Worm (Caenorhabditis elegans): ENCODE data around the gene E02H4.4.

The E02H4.4 gene

ce11 chrX:14255973-14256372, 1.8 kb upstream of the E02H4.4 start, which contains the start of gene E02H4.7:
TSS of gene E02H4.7 (plus strand) at chrX:14256273.
- TF ChIP-seq tab-1 (GFP tag; IDR thresholded peaks at IDR 0.05) (no peak), ztf-23 (GFP tag; IDR thresholded peaks at IDR 0.05) (no peak), T22C8.4 (GFP tag; IDR thresholded peaks at IDR 0.05) (no peak), flt-1 (GFP tag; IDR thresholded peaks at IDR 0.05) (no peak), ztf-29 (GFP tag; IDR thresholded peaks at IDR 0.05) (no peak), ref-1 (GFP tag; conservative IDR thresholded peaks at IDR 0.05) (no peak), cog-1 (tag; optimal IDR thresholded peaks at IDR 0.05) (no peak), klf-2 (GFP tag; conservative IDR thresholded peaks at IDR 0.05) (no peak), med-1 (GFP tag; optimal IDR thresholded peaks at IDR 0.05; ENCODE audit: insufficient read depth) (no peak)

ce11 chrX:14263473-14263872, 5.7 kb downstream of the E02H4.4 start, which contains the start of gene E02H4.8:
TSS of gene E02H4.8 (minus strand) at chrX:14263573.
- TF ChIP-seq ztf-23 (GFP tag; IDR thresholded peaks at IDR 0.05): no peak
- TF ChIP-seq med-1 (GFP tag; optimal IDR thresholded peaks at IDR 0.05; ENCODE audit: insufficient read depth): no peak
- TF ChIP-seq cog-1 (tag; optimal IDR thresholded peaks at IDR 0.05): no peak
- no peak for TF ChIP-seq tab-1 (GFP tag; IDR thresholded peaks at IDR 0.05)
- TF ChIP-seq flt-1 (GFP tag; IDR thresholded peaks at IDR 0.05): no peak
- no peak for TF ChIP-seq T22C8.4 (GFP tag; IDR thresholded peaks at IDR 0.05)
- TF ChIP-seq klf-2 (GFP tag; conservative IDR thresholded peaks at IDR 0.05): no peak
- no peak for TF ChIP-seq ztf-29 (GFP tag; IDR thresholded peaks at IDR 0.05)
- no peak for TF ChIP-seq ref-1 (GFP tag; conservative IDR thresholded peaks at IDR 0.05)

- TF ChIP-seq flt-1 (GFP tag; IDR thresholded peaks at IDR 0.05): no peak
- no peak for TF ChIP-seq tab-1 (GFP tag; IDR thresholded peaks at IDR 0.05)
Observed at ce11 chrX:14267170-14267569, 9.4 kb downstream of the E02H4.4 start.

- no peak for TF ChIP-seq med-1 (GFP tag; optimal IDR thresholded peaks at IDR 0.05; ENCODE audit: insufficient read depth)
- no peak for TF ChIP-seq ztf-23 (GFP tag; IDR thresholded peaks at IDR 0.05)
- no peak for TF ChIP-seq tab-1 (GFP tag; IDR thresholded peaks at IDR 0.05)
- TF ChIP-seq flt-1 (GFP tag; IDR thresholded peaks at IDR 0.05): no peak
- TF ChIP-seq T22C8.4 (GFP tag; IDR thresholded peaks at IDR 0.05): no peak
- no peak for TF ChIP-seq ztf-29 (GFP tag; IDR thresholded peaks at IDR 0.05)
- TF ChIP-seq klf-2 (GFP tag; conservative IDR thresholded peaks at IDR 0.05): no peak
- TF ChIP-seq ref-1 (GFP tag; conservative IDR thresholded peaks at IDR 0.05): no peak
- TF ChIP-seq cog-1 (tag; optimal IDR thresholded peaks at IDR 0.05): no peak
Observed at ce11 chrX:14267781-14268180, 10.0 kb downstream of the E02H4.4 start, which contains the start of gene del-1. TSS of gene del-1 (plus strand) at chrX:14268081.

- TF ChIP-seq cog-1 (tag; optimal IDR thresholded peaks at IDR 0.05) (no peak), ref-1 (GFP tag; conservative IDR thresholded peaks at IDR 0.05) (no peak), med-1 (GFP tag; optimal IDR thresholded peaks at IDR 0.05; ENCODE audit: insufficient read depth) (no peak), T22C8.4 (GFP tag; IDR thresholded peaks at IDR 0.05) (no peak), flt-1 (GFP tag; IDR thresholded peaks at IDR 0.05) (no peak), tab-1 (GFP tag; IDR thresholded peaks at IDR 0.05) (no peak), ztf-29 (GFP tag; IDR thresholded peaks at IDR 0.05) (no peak), ztf-23 (GFP tag; IDR thresholded peaks at IDR 0.05) (no peak)
Observed at ce11 chrX:14281526-14281925, 23.8 kb downstream of the E02H4.4 start, which contains the start of gene E02H4.2. TSS of gene E02H4.2 (minus strand) at chrX:14281626.

- TF ChIP-seq med-1 (GFP tag; optimal IDR thresholded peaks at IDR 0.05; ENCODE audit: insufficient read depth) (no peak), klf-2 (GFP tag; conservative IDR thresholded peaks at IDR 0.05) (no peak), ref-1 (GFP tag; conservative IDR thresholded peaks at IDR 0.05) (no peak), cog-1 (tag; optimal IDR thresholded peaks at IDR 0.05) (no peak), flt-1 (GFP tag; IDR thresholded peaks at IDR 0.05) (no peak), ztf-23 (GFP tag; IDR thresholded peaks at IDR 0.05) (no peak), ztf-29 (GFP tag; IDR thresholded peaks at IDR 0.05) (no peak), T22C8.4 (GFP tag; IDR thresholded peaks at IDR 0.05) (no peak), tab-1 (GFP tag; IDR thresholded peaks at IDR 0.05) (no peak)
Observed at ce11 chrX:14287888-14288287, 30.1 kb downstream of the E02H4.4 start.

- TF ChIP-seq ztf-29 (GFP tag; IDR thresholded peaks at IDR 0.05): no peak
- no peak for TF ChIP-seq tab-1 (GFP tag; IDR thresholded peaks at IDR 0.05)
- no peak for TF ChIP-seq flt-1 (GFP tag; IDR thresholded peaks at IDR 0.05)
- TF ChIP-seq med-1 (GFP tag; optimal IDR thresholded peaks at IDR 0.05; ENCODE audit: insufficient read depth): no peak
- TF ChIP-seq ref-1 (GFP tag; conservative IDR thresholded peaks at IDR 0.05): no peak
- TF ChIP-seq klf-2 (GFP tag; conservative IDR thresholded peaks at IDR 0.05): no peak
- no peak for TF ChIP-seq ztf-23 (GFP tag; IDR thresholded peaks at IDR 0.05)
Observed at ce11 chrX:14289993-14290392, 32.2 kb downstream of the E02H4.4 start.

- TF ChIP-seq tab-1 (GFP tag; IDR thresholded peaks at IDR 0.05) (no peak), T22C8.4 (GFP tag; IDR thresholded peaks at IDR 0.05) (no peak), ztf-23 (GFP tag; IDR thresholded peaks at IDR 0.05) (no peak), flt-1 (GFP tag; IDR thresholded peaks at IDR 0.05) (no peak), med-1 (GFP tag; optimal IDR thresholded peaks at IDR 0.05; ENCODE audit: insufficient read depth) (no peak), ref-1 (GFP tag; conservative IDR thresholded peaks at IDR 0.05) (no peak), klf-2 (GFP tag; conservative IDR thresholded peaks at IDR 0.05) (no peak), ztf-29 (GFP tag; IDR thresholded peaks at IDR 0.05) (no peak), cog-1 (tag; optimal IDR thresholded peaks at IDR 0.05) (no peak)
Observed at ce11 chrX:14292632-14293031, 34.9 kb downstream of the E02H4.4 start.

ce11 chrX:14296559-14296958, 38.8 kb downstream of the E02H4.4 start, which contains the start of gene madd-3:
TSS of gene madd-3 (minus strand) at chrX:14296659.
- no peak for TF ChIP-seq klf-2 (GFP tag; conservative IDR thresholded peaks at IDR 0.05)
- TF ChIP-seq ztf-23 (GFP tag; IDR thresholded peaks at IDR 0.05): no peak
- TF ChIP-seq tab-1 (GFP tag; IDR thresholded peaks at IDR 0.05): no peak
- no peak for TF ChIP-seq ref-1 (GFP tag; conservative IDR thresholded peaks at IDR 0.05)
- no peak for TF ChIP-seq T22C8.4 (GFP tag; IDR thresholded peaks at IDR 0.05)
- TF ChIP-seq flt-1 (GFP tag; IDR thresholded peaks at IDR 0.05): no peak
- no peak for TF ChIP-seq ztf-29 (GFP tag; IDR thresholded peaks at IDR 0.05)
- no peak for TF ChIP-seq med-1 (GFP tag; optimal IDR thresholded peaks at IDR 0.05; ENCODE audit: insufficient read depth)
- TF ChIP-seq cog-1 (tag; optimal IDR thresholded peaks at IDR 0.05): no peak

ce11 chrX:14297209-14297608, 39.4 kb downstream of the E02H4.4 start:
- TF ChIP-seq ztf-29 (GFP tag; IDR thresholded peaks at IDR 0.05): no peak
- TF ChIP-seq med-1 (GFP tag; optimal IDR thresholded peaks at IDR 0.05; ENCODE audit: insufficient read depth): no peak
- TF ChIP-seq cog-1 (tag; optimal IDR thresholded peaks at IDR 0.05): peak; percentile 24
- TF ChIP-seq tab-1 (GFP tag; IDR thresholded peaks at IDR 0.05): no peak
- peak; percentile 82 for TF ChIP-seq flt-1 (GFP tag; IDR thresholded peaks at IDR 0.05)
- TF ChIP-seq klf-2 (GFP tag; conservative IDR thresholded peaks at IDR 0.05): no peak
- no peak for TF ChIP-seq ref-1 (GFP tag; conservative IDR thresholded peaks at IDR 0.05)
- TF ChIP-seq ztf-23 (GFP tag; IDR thresholded peaks at IDR 0.05): 0 out of 2 replicates have a peak, but pooled peaks have one; percentile 17
- TF ChIP-seq T22C8.4 (GFP tag; IDR thresholded peaks at IDR 0.05): peak; percentile 93
